Worm (Caenorhabditis elegans) whole organism, L4 larva: ENCODE data around the gene F09E5.16.
"Not testable (repeated sequence)": the region's sequence is repeated elsewhere in the genome, so short reads cannot be mapped to it uniquely, and the experiment has no call there.

Experiments
- D1046.2 ChIP-seq: fragments of 200-800 bp; sonication (Bioruptor generic); IDR thresholded peaks from 2 replicates; pipeline ENCODE4 v1.3.6; 2022; ENCODE audit warnings: missing genetic modification characterization, missing compliant biosample characterization
- T20F7.1 ChIP-seq: fragments of 200-800 bp; sonication (Bioruptor generic); optimal IDR thresholded peaks from 2 replicates; lab custom pipeline; 2018; ENCODE audit warnings: mild to moderate bottlenecking, missing genetic modification characterization, missing compliant biosample characterization
- T26A8.4 ChIP-seq: fragments of 200-800 bp; sonication (Bioruptor generic); IDR thresholded peaks from 2 replicates; pipeline ENCODE4 v1.3.6; 2022; ENCODE audit warnings: missing genetic modification characterization, missing compliant biosample characterization
- Y48G9A.11 ChIP-seq: fragments of 200-800 bp; sonication (Bioruptor generic); IDR thresholded peaks from 2 replicates; pipeline ENCODE4 v1.3.6; 2022; ENCODE audit warnings: missing genetic modification reagents, missing genetic modification characterization, missing compliant biosample characterization
- ZK337.2 ChIP-seq: fragments of 200-800 bp; sonication (Bioruptor generic); IDR thresholded peaks from 2 replicates; pipeline ENCODE4 v1.3.6; 2022; ENCODE audit warnings: missing genetic modification reagents, missing genetic modification characterization, missing compliant biosample characterization
- aha-1 ChIP-seq: fragments of 150-350 bp; peaks from one replicate; lab custom pipeline; 2014; ENCODE audit warnings: missing biosample characterization, missing genetic modification characterization
- arid-1 ChIP-seq: fragments of 200-800 bp; sonication (Bioruptor generic); conservative IDR thresholded peaks from 2 replicates; pipeline ENCODE4 v1.3.6; 2022; ENCODE audit warnings: missing genetic modification reagents, missing genetic modification characterization, missing compliant biosample characterization
- ceh-20 ChIP-seq: fragments of 200-800 bp; sonication (Bioruptor generic); IDR thresholded peaks from 2 replicates; pipeline ENCODE4 v1.3.6; 2022; ENCODE audit warnings: missing genetic modification reagents, missing genetic modification characterization, missing compliant biosample characterization
- ceh-44 ChIP-seq: fragments of 200-800 bp; sonication (Bioruptor generic); IDR thresholded peaks from 2 replicates; pipeline ENCODE4 v1.3.6; 2022; ENCODE audit warnings: missing genetic modification reagents, missing genetic modification characterization, missing compliant biosample characterization
- ctbp-1 ChIP-seq: fragments of 200-800 bp; sonication (Bioruptor generic); IDR thresholded peaks from 2 replicates; pipeline ENCODE4 v1.3.6; 2022; ENCODE audit warnings: missing genetic modification reagents, missing genetic modification characterization, missing compliant biosample characterization
- daf-16 ChIP-seq, 3 experiments: sonication (generic microtip); optimal IDR thresholded peaks; 2 replicates each; lab custom pipeline; 2016 to 2017; ENCODE audit warnings: missing genetic modification characterization in 3 of 3, missing genetic modification reagents in 3 of 3, mild to moderate bottlenecking in 2 of 3, missing compliant biosample characterization in 2 of 3, missing biosample characterization in 1 of 3, moderate library complexity in 1 of 3
- daf-19 ChIP-seq: fragments of 200-800 bp; sonication (Bioruptor generic); conservative IDR thresholded peaks from 2 replicates; pipeline ENCODE4 v1.3.6; 2022; ENCODE audit warnings: missing genetic modification characterization, missing compliant biosample characterization
- dmd-6 ChIP-seq: fragments of 200-800 bp; sonication (Bioruptor generic); IDR thresholded peaks from 2 replicates; pipeline ENCODE4 v1.3.6; 2022; ENCODE audit warnings: missing genetic modification reagents, missing genetic modification characterization, missing compliant biosample characterization
- dmd-9 ChIP-seq: fragments of 200-800 bp; sonication (Bioruptor generic); IDR thresholded peaks from 2 replicates; pipeline ENCODE4 v1.3.6; 2022; ENCODE audit warnings: missing genetic modification reagents, missing genetic modification characterization, missing compliant biosample characterization
- dpl-1 ChIP-seq: fragments of 150-350 bp; optimal IDR thresholded peaks from 2 replicates; lab custom pipeline; 2014; ENCODE audit warnings: missing biosample characterization, missing genetic modification reagents, missing genetic modification characterization
- duxl-1 ChIP-seq: sonication (generic microtip); optimal IDR thresholded peaks from 2 replicates; lab custom pipeline; 2016; ENCODE audit warnings: mild to moderate bottlenecking, missing genetic modification characterization, moderate library complexity, missing compliant biosample characterization; ENCODE audit not compliant: poor library complexity
- egl-43 ChIP-seq: fragments of 200-800 bp; sonication (Bioruptor generic); IDR thresholded peaks from 2 replicates; pipeline ENCODE4 v1.3.6; 2022; ENCODE audit warnings: missing genetic modification reagents, missing genetic modification characterization, missing compliant biosample characterization
- hif-1 ChIP-seq, 2 experiments: sonication (generic microtip); optimal IDR thresholded peaks; 2 replicates each; lab custom pipeline; 2016 to 2017; ENCODE audit warnings: missing compliant biosample characterization in 2 of 2, missing genetic modification characterization in 2 of 2, missing genetic modification reagents in 2 of 2, missing genotype in 2 of 2, mild to moderate bottlenecking in 1 of 2
- hlh-11 ChIP-seq: fragments of 200-800 bp; sonication (Bioruptor generic); optimal IDR thresholded peaks from 2 replicates; lab custom pipeline; 2018; ENCODE audit warnings: mild to moderate bottlenecking, missing genetic modification characterization, missing compliant biosample characterization
- hlh-30 ChIP-seq: sonication (generic microtip); optimal IDR thresholded peaks from 2 replicates; lab custom pipeline; 2017; ENCODE audit warnings: antibody characterized with exemption, mild to moderate bottlenecking, missing genetic modification characterization, missing compliant biosample characterization; ENCODE audit not compliant: insufficient read depth
- hmg-1.1 ChIP-seq: fragments of 200-800 bp; sonication (Bioruptor generic); IDR thresholded peaks from 2 replicates; pipeline ENCODE4 v1.3.6; 2022; ENCODE audit warnings: missing genetic modification reagents, missing genetic modification characterization, missing compliant biosample characterization
- lim-7 ChIP-seq: fragments of 200-800 bp; sonication (Bioruptor generic); IDR thresholded peaks from 2 replicates; pipeline ENCODE4 v1.3.6; 2022; ENCODE audit warnings: missing genetic modification characterization, missing compliant biosample characterization
- lin-1 ChIP-seq: fragments of 200-800 bp; sonication (Bioruptor generic); IDR thresholded peaks from 2 replicates; pipeline ENCODE4 v1.3.6; 2022; ENCODE audit warnings: missing genetic modification reagents, missing genetic modification characterization, missing compliant biosample characterization
- lin-29 ChIP-seq: fragments of 200-800 bp; sonication (Bioruptor generic); IDR thresholded peaks from 2 replicates; pipeline ENCODE4 v1.3.6; 2022; ENCODE audit warnings: missing genetic modification reagents, missing genetic modification characterization, missing compliant biosample characterization
- lin-38 ChIP-seq: fragments of 200-800 bp; sonication (Bioruptor generic); IDR thresholded peaks from 2 replicates; pipeline ENCODE4 v1.3.6; 2022; ENCODE audit warnings: missing genetic modification reagents, missing genetic modification characterization, missing compliant biosample characterization
- lsy-2 ChIP-seq, 2 experiments: fragments of 150-350 bp in 1 of 2; sonication (generic microtip) in 1 of 2; optimal IDR thresholded peaks; 2 replicates each; lab custom pipeline; 2014 to 2017; ENCODE audit warnings: missing biosample characterization in 2 of 2, missing genetic modification characterization in 2 of 2
- madf-5 ChIP-seq, 2 experiments: fragments of 200-800 bp; sonication (Bioruptor generic); IDR thresholded peaks; 2 replicates each; pipeline ENCODE4 v1.3.6; 2022; ENCODE audit warnings: missing compliant biosample characterization in 2 of 2, missing genetic modification characterization in 2 of 2
- madf-9 ChIP-seq: fragments of 200-800 bp; sonication (Bioruptor generic); conservative IDR thresholded peaks from 2 replicates; pipeline ENCODE4 v1.3.6; 2022; ENCODE audit warnings: missing genetic modification reagents, missing genetic modification characterization, missing compliant biosample characterization
- mdt-29 ChIP-seq: fragments of 200-800 bp; sonication (Bioruptor generic); IDR thresholded peaks from 2 replicates; pipeline ENCODE4 v1.3.6; 2022; ENCODE audit warnings: missing genetic modification reagents, missing genetic modification characterization, missing compliant biosample characterization
- mep-1 ChIP-seq: fragments of 150-350 bp; sonication (generic microtip); optimal IDR thresholded peaks from 3 replicates; lab custom pipeline; 2014; ENCODE audit warnings: missing biosample characterization, missing genetic modification characterization
- mes-2 ChIP-seq: sonication (generic microtip); optimal IDR thresholded peaks from 2 replicates; lab custom pipeline; 2016; ENCODE audit warnings: missing genotype, mild to moderate bottlenecking, missing genetic modification characterization, missing compliant biosample characterization; ENCODE audit not compliant: poor library complexity, severe bottlenecking
- nhr-102 ChIP-seq: sonication (generic microtip); optimal IDR thresholded peaks from 2 replicates; lab custom pipeline; 2016; ENCODE audit warnings: mild to moderate bottlenecking, missing genetic modification characterization, moderate library complexity, missing compliant biosample characterization
- nhr-28 ChIP-seq: fragments of 150-350 bp; optimal IDR thresholded peaks from 2 replicates; lab custom pipeline; 2014; ENCODE audit warnings: missing biosample characterization, missing genetic modification characterization
- nhr-41 ChIP-seq: fragments of 200-800 bp; sonication (Bioruptor generic); IDR thresholded peaks from 2 replicates; pipeline ENCODE4 v1.3.6; 2022; ENCODE audit warnings: missing genetic modification reagents, missing genetic modification characterization, missing compliant biosample characterization
- nhr-42 ChIP-seq: fragments of 200-800 bp; sonication (Bioruptor generic); IDR thresholded peaks from 2 replicates; pipeline ENCODE4 v1.3.6; 2022; ENCODE audit warnings: missing genetic modification characterization, missing compliant biosample characterization
- nhr-48 ChIP-seq: sonication (generic microtip); optimal IDR thresholded peaks from 2 replicates; lab custom pipeline; 2016; ENCODE audit warnings: mild to moderate bottlenecking, missing genetic modification characterization, missing compliant biosample characterization
- nhr-6 ChIP-seq: fragments of 150-350 bp; optimal IDR thresholded peaks from 2 replicates; lab custom pipeline; 2014; ENCODE audit warnings: missing biosample characterization, missing genetic modification characterization
- nhr-77 ChIP-seq: fragments of 150-350 bp; optimal IDR thresholded peaks from 2 replicates; lab custom pipeline; 2014; ENCODE audit warnings: missing biosample characterization, missing genetic modification characterization
- pha-4 ChIP-seq, 2 experiments: fragments of 150-350 bp in 1 of 2; fragments of 200-800 bp in 1 of 2; sonication (Bioruptor generic) in 1 of 2; IDR thresholded peaks in 1 of 2; optimal IDR thresholded peaks in 1 of 2; 2 replicates each; pipeline versions ENCODE4 v1.3.6 to Lab custom; 2014 to 2022; ENCODE audit warnings: missing genetic modification characterization in 2 of 2, missing genetic modification reagents in 2 of 2, missing biosample characterization in 1 of 2, missing compliant biosample characterization in 1 of 2
- php-3 ChIP-seq: fragments of 200-800 bp; sonication (Bioruptor generic); IDR thresholded peaks from 2 replicates; pipeline ENCODE4 v1.3.6; 2022; ENCODE audit warnings: missing genetic modification reagents, missing genetic modification characterization, missing compliant biosample characterization
- rbr-2 ChIP-seq: sonication (generic microtip); optimal IDR thresholded peaks from 2 replicates; lab custom pipeline; 2016; ENCODE audit warnings: missing genotype, missing genetic modification characterization, missing compliant biosample characterization
- saeg-2 ChIP-seq: fragments of 200-800 bp; sonication (Bioruptor generic); IDR thresholded peaks from 2 replicates; pipeline ENCODE4 v1.3.6; 2022; ENCODE audit warnings: missing genetic modification reagents, missing genetic modification characterization, missing compliant biosample characterization
- set-16 ChIP-seq: fragments of 200-800 bp; sonication (Bioruptor generic); IDR thresholded peaks from 2 replicates; pipeline ENCODE4 v1.3.6; 2022; ENCODE audit warnings: missing genetic modification reagents, missing genetic modification characterization, missing compliant biosample characterization
- snpc-1.2 ChIP-seq: fragments of 200-800 bp; sonication (Bioruptor generic); IDR thresholded peaks from 2 replicates; pipeline ENCODE4 v1.3.6; 2022; ENCODE audit warnings: missing genetic modification reagents, missing genetic modification characterization, missing compliant biosample characterization
- tra-1 ChIP-seq: fragments of 200-800 bp; sonication (Bioruptor generic); IDR thresholded peaks from 2 replicates; pipeline ENCODE4 v1.3.6; 2022; ENCODE audit warnings: missing genetic modification reagents, missing genetic modification characterization, missing compliant biosample characterization
- unc-130 ChIP-seq: sonication (generic microtip); optimal IDR thresholded peaks from 2 replicates; lab custom pipeline; 2016; ENCODE audit warnings: missing genetic modification reagents, missing genetic modification characterization, missing compliant biosample characterization
- vab-7 ChIP-seq: fragments of 200-800 bp; sonication (Bioruptor generic); IDR thresholded peaks from 2 replicates; pipeline ENCODE4 v1.3.6; 2022; ENCODE audit warnings: missing genetic modification reagents, missing genetic modification characterization, missing compliant biosample characterization
- zfp-3 ChIP-seq: fragments of 200-800 bp; sonication (Bioruptor generic); conservative IDR thresholded peaks from 2 replicates; pipeline ENCODE4 v1.3.6; 2022; ENCODE audit warnings: missing genetic modification reagents, missing genetic modification characterization, missing compliant biosample characterization

Gene F09E5.16

DNA sequence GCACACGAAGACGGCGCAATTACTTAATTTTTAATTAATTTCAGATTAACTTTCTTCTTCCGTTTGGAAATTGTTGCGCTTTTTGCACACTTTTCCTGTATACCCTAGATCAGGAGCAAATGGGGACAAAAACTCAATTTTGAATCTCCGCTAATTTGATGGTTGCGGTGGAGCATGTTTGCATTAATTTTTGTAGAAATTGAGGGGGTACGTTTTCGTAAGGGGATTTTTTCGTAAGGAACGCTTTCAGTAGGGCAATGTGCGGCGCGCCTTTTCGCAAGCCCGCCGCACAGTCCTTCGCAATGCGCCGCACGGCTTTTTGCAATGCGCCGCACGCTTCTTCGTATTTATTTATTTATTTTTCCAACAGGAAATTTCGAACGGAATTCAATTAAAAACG lies 19.2 kb downstream of the F09E5.16 start:
- TF ChIP-seq lin-29 (GFP tag; lab: Robert Waterston, UW) (peak; percentile 83), hlh-30 (tag; lab: Kevin White, UChicago) (peak; percentile 8), nhr-102 (tag; lab: Kevin White, UChicago) (peak; percentile 40), duxl-1 (tag; lab: Kevin White, UChicago) (peak; percentile 43), lsy-2 (tag; optimal IDR thresholded peaks at IDR 0.05; lab: Kevin White, UChicago) (peak; percentile 26 to 73), hmg-1.1 (GFP tag; lab: Robert Waterston, UW) (peak; percentile 94), egl-43 (GFP tag; lab: Robert Waterston, UW) (peak; percentile 91), php-3 (peak; percentile 92), dmd-6 (GFP tag; lab: Robert Waterston, UW) (peak; percentile 90), nhr-6 (tag; lab: Kevin White, UChicago) (peak; percentile 41), nhr-77 (tag; lab: Kevin White, UChicago) (peak; percentile 27), snpc-1.2 (GFP tag; lab: Robert Waterston, UW) (peak; percentile 85), mdt-29 (GFP tag; lab: Robert Waterston, UW) (peak; percentile 67; the same call in 1 of the 2 replicates), ZK337.2 (peak; percentile 21; the same call in 1 of the 2 replicates), daf-16 (tag; optimal IDR thresholded peaks at IDR 0.05; lab: Kevin White, UChicago) (peak; percentile 6), nhr-41 (GFP tag; lab: Robert Waterston, UW) (peak; percentile 56; the same call in 1 of the 2 replicates), pha-4 (GFP tag; IDR thresholded peaks at IDR 0.05; lab: Robert Waterston, UW) (peak; percentile 93), T20F7.1 (GFP tag; lab: Kevin White, UChicago) (peak; percentile 25), daf-19 (peak; percentile 46; the same call in 1 of the 2 replicates), dmd-9 (GFP tag; lab: Robert Waterston, UW) (peak; percentile 85; the same call in 1 of the 2 replicates), nhr-28 (tag; lab: Kevin White, UChicago) (peak; percentile 48), ceh-20 (GFP tag; lab: Robert Waterston, UW) (peak; percentile 93), tra-1 (GFP tag; lab: Robert Waterston, UW) (peak; percentile 88), hlh-11 (tag; lab: Kevin White, UChicago) (peak; percentile 39), lin-1 (GFP tag; lab: Robert Waterston, UW) (peak; percentile 88), aha-1 (peak; percentile 63), dpl-1 (peak; percentile 78), madf-9 (GFP tag; lab: Robert Waterston, UW) (peak; percentile 72), unc-130 (GFP tag; lab: Kevin White, UChicago) (peak; percentile 15), D1046.2 (peak; percentile 83; the same call in 1 of the 2 replicates), madf-5 (GFP tag; IDR thresholded peaks at IDR 0.05; lab: Robert Waterston, UW) (peak in 1 of 2 experiments; percentile 86; a peak in 2 of 4 replicates), mep-1 (tag; lab: Kevin White, UChicago) (peak; percentile 58), nhr-48 (tag; lab: Kevin White, UChicago) (peak; percentile 0), lim-7 (peak; percentile 59), T26A8.4 (GFP tag; lab: Robert Waterston, UW) (peak; percentile 97), set-16 (peak; percentile 65; the same call in 1 of the 2 replicates), ceh-44 (GFP tag; lab: Robert Waterston, UW) (peak; percentile 84), hif-1 (tag; optimal IDR thresholded peaks at IDR 0.05; lab: Kevin White, UChicago) (peak in 1 of 2 experiments; percentile 12), mes-2 (tag; lab: Kevin White, UChicago) (peak; percentile 85), saeg-2 (GFP tag; lab: Robert Waterston, UW) (peak; percentile 90), vab-7 (GFP tag; lab: Robert Waterston, UW) (peak; percentile 90), lin-38 (GFP tag; lab: Robert Waterston, UW) (peak; percentile 99), rbr-2 (peak; percentile 21), Y48G9A.11 (GFP tag; lab: Robert Waterston, UW) (peak; percentile 86), nhr-42 (peak; percentile 92), ctbp-1 (GFP tag; lab: Robert Waterston, UW) (peak; percentile 95), arid-1 (peak; percentile 84), zfp-3 (GFP tag; lab: Robert Waterston, UW) (peak; percentile 89)
- TF ChIP-seq daf-16 (GFP tag; optimal IDR thresholded peaks at IDR 0.05; lab: Kevin White, UChicago); pha-4 (tag; optimal IDR thresholded peaks at IDR 0.05; lab: Kevin White, UChicago): not testable (repeated sequence)
